Fruit fly (Drosophila melanogaster): ENCODE measurements around the gene Deaf1.

The Deaf1 gene

dm6 chr3L:19869698-19870097, 51.7 kb downstream of the Deaf1 start (continued):
- TF ChIP-seq CG6854 (GFP tag; optimal IDR thresholded peaks at IDR 0.05) (no peak), Sox14 (GFP tag; optimal IDR thresholded peaks at IDR 0.05) (peak; percentile 41), OdsH (GFP tag; optimal IDR thresholded peaks at IDR 0.05) (peak; percentile 39), Ets96B (tag; optimal IDR thresholded peaks at IDR 0.05) (no peak), Eip93F (GFP tag; optimal IDR thresholded peaks at IDR 0.05) (no peak), Ets21C (GFP tag; optimal IDR thresholded peaks at IDR 0.05) (no peak), CG31627 (GFP tag; optimal IDR thresholded peaks at IDR 0.05) (peak; percentile 17), pdm3 (GFP tag; optimal IDR thresholded peaks at IDR 0.05) (peak; percentile 23), Hr4 (GFP tag; optimal IDR thresholded peaks at IDR 0.05) (peak; percentile 41)

- peak; percentile 37 for TF ChIP-seq Sox14 (GFP tag; optimal IDR thresholded peaks at IDR 0.05)
- no peak for TF ChIP-seq CG6808 (GFP tag; optimal IDR thresholded peaks at IDR 0.05)
- TF ChIP-seq fkh (GFP tag; optimal IDR thresholded peaks at IDR 0.05), result no peak
- TF ChIP-seq ss (GFP tag; optimal IDR thresholded peaks at IDR 0.05), result peak in 1 of 2 experiments; percentile 66
- peak; percentile 64 for TF ChIP-seq CG3032 (tag; optimal IDR thresholded peaks at IDR 0.05)
- no peak for TF ChIP-seq CG11294 (GFP tag; IDR thresholded peaks at IDR 0.05)
- TF ChIP-seq CG7368 (GFP tag; optimal IDR thresholded peaks at IDR 0.05), result peak; percentile 1
- TF ChIP-seq Hr4 (GFP tag; optimal IDR thresholded peaks at IDR 0.05), result peak; percentile 3
- no peak for TF ChIP-seq CG4318 (GFP tag; optimal IDR thresholded peaks at IDR 0.05)
- no peak for TF ChIP-seq CG6276 (GFP tag; optimal IDR thresholded peaks at IDR 0.05)
- TF ChIP-seq CG11902 (GFP tag; optimal IDR thresholded peaks at IDR 0.05), result no peak
- TF ChIP-seq CG6163 (GFP tag; IDR thresholded peaks at IDR 0.05), result peak; percentile 42; the same call in 2 of the 3 replicates
- TF ChIP-seq Ets21C (GFP tag; optimal IDR thresholded peaks at IDR 0.05), result no peak
- peak; percentile 68 for TF ChIP-seq esn (GFP tag; optimal IDR thresholded peaks at IDR 0.05)
- TF ChIP-seq CG10669 (GFP tag; optimal IDR thresholded peaks at IDR 0.05), result no peak
- peak; percentile 39 for TF ChIP-seq CG9139 (GFP tag; optimal IDR thresholded peaks at IDR 0.05)
- peak; percentile 5 for TF ChIP-seq CG16779 (tag; optimal IDR thresholded peaks at IDR 0.05)
- peak; percentile 70 for TF ChIP-seq lz (GFP tag; optimal IDR thresholded peaks at IDR 0.05)
- no peak for TF ChIP-seq Ets96B (tag; optimal IDR thresholded peaks at IDR 0.05)
- no peak for TF ChIP-seq net (GFP tag; optimal IDR thresholded peaks at IDR 0.05)
- no peak for TF ChIP-seq OdsH (GFP tag; optimal IDR thresholded peaks at IDR 0.05)
- no peak for TF ChIP-seq CG8319 (GFP tag; optimal IDR thresholded peaks at IDR 0.05)
- TF ChIP-seq CG10631 (GFP tag; optimal IDR thresholded peaks at IDR 0.05), result no peak
- TF ChIP-seq cyc (GFP tag; optimal IDR thresholded peaks at IDR 0.05), result peak; percentile 65
- TF ChIP-seq Sox15 (GFP tag; optimal IDR thresholded peaks at IDR 0.05), result no peak
- TF ChIP-seq CG32006 (GFP tag; optimal IDR thresholded peaks at IDR 0.05), result no peak
- peak; percentile 28 for TF ChIP-seq acj6 (GFP tag; optimal IDR thresholded peaks at IDR 0.05)
- TF ChIP-seq svp (GFP tag), result peak; percentile 76
- peak; percentile 76 for TF ChIP-seq vri (GFP tag; optimal IDR thresholded peaks at IDR 0.05)
- TF ChIP-seq eg (GFP tag; IDR thresholded peaks at IDR 0.05), result 0 out of 3 replicates have a peak, but pooled peaks have one; percentile 36
- TF ChIP-seq CG8632 (GFP tag; optimal IDR thresholded peaks at IDR 0.05), result peak; percentile 28
- no peak for TF ChIP-seq CG11762 (GFP tag; optimal IDR thresholded peaks at IDR 0.05; ENCODE audit: insufficient read depth)
- no peak for TF ChIP-seq dac (GFP tag; optimal IDR thresholded peaks at IDR 0.05)
- TF ChIP-seq CG8119 (GFP tag; IDR thresholded peaks at IDR 0.05), result no peak
- no peak for TF ChIP-seq Smox (GFP tag; optimal IDR thresholded peaks at IDR 0.05)
- no peak for TF ChIP-seq Eip93F (GFP tag; optimal IDR thresholded peaks at IDR 0.05)
- peak; percentile 3 for TF ChIP-seq Lpt (GFP tag; optimal IDR thresholded peaks at IDR 0.05)
- TF ChIP-seq dsx (GFP tag; optimal IDR thresholded peaks at IDR 0.05; ENCODE audit: poor library complexity, severe bottlenecking), result peak; percentile 2
- no peak for TF ChIP-seq CG6854 (GFP tag; optimal IDR thresholded peaks at IDR 0.05)
- TF ChIP-seq Gug (GFP tag; IDR thresholded peaks at IDR 0.05), result 0 out of 2 replicates have a peak, but pooled peaks have one; percentile 23
- no peak for TF ChIP-seq spab (GFP tag; optimal IDR thresholded peaks at IDR 0.05)
- TF ChIP-seq fd85E (GFP tag; optimal IDR thresholded peaks at IDR 0.05), result no peak
- no peak for TF ChIP-seq fd59A (GFP tag; optimal IDR thresholded peaks at IDR 0.05)
- TF ChIP-seq Hr38 (GFP tag; optimal IDR thresholded peaks at IDR 0.05), result no peak
- no peak for TF ChIP-seq Hr39 (GFP tag; optimal IDR thresholded peaks at IDR 0.05)
- TF ChIP-seq pdm3 (GFP tag; optimal IDR thresholded peaks at IDR 0.05), result no peak
Measured at dm6 chr3L:19870843-19871666, 53.1 kb downstream of the Deaf1 start, which contains the start of the genes Rab8 and Usp32. Gene Rab8, minus strand, starts transcription at chr3L:19871078. Gene Usp32, plus strand, starts transcription at chr3L:19871139.

Measured in whole organism, prepupa.